Fruit fly (Drosophila melanogaster) whole organism, wandering third instar larva: ENCODE results near the gene p24-2.

Experiments used
- CG32264 ChIP-seq: fragments of 200-800 bp; sonication (Bioruptor generic); optimal IDR thresholded peaks from 2 replicates; lab custom pipeline; 2016; ENCODE audit warnings: missing biosample characterization, missing genetic modification characterization
- Jra ChIP-seq: sonication (Bioruptor generic); optimal IDR thresholded peaks from 2 replicates; lab custom pipeline; 2016; ENCODE audit warnings: missing biosample characterization, missing genetic modification characterization
- lola ChIP-seq: fragments of >200 bp; optimal IDR thresholded peaks from 2 replicates; lab custom pipeline; 2017; ENCODE audit warnings: missing biosample characterization, missing genetic modification characterization
- pan ChIP-seq: fragments of >200 bp; optimal IDR thresholded peaks from 2 replicates; lab custom pipeline; 2017

- TF ChIP-seq lola (GFP tag; lab: Kevin White, UChicago) (no peak), CG32264 (no peak), Jra (no peak), pan (lab: Kevin White, UChicago) (no peak)
Measured at dm6 chr3R:9702567-9702966, 10.0 kb upstream of the p24-2 start.
